Worm (Caenorhabditis elegans) whole organism, late embryonic: Measurements from ENCODE around the gene K05F1.14.

Source experiments
- C38D4.7 ChIP-seq: fragments of 200-800 bp; sonication (Bioruptor generic); optimal IDR thresholded peaks from 2 replicates; lab custom pipeline; 2018; ENCODE audit warnings: mild to moderate bottlenecking, missing genetic modification characterization, moderate library complexity, missing compliant biosample characterization
- K02D7.2 ChIP-seq: sonication (generic microtip); optimal IDR thresholded peaks from 2 replicates; lab custom pipeline; 2017; ENCODE audit warnings: mild to moderate bottlenecking, missing genetic modification characterization, missing compliant biosample characterization
- T23F11.4 ChIP-seq: fragments of 200-800 bp; sonication (Bioruptor generic); optimal IDR thresholded peaks from 2 replicates; lab custom pipeline; 2018; ENCODE audit warnings: mild to moderate bottlenecking, missing genetic modification characterization, missing compliant biosample characterization
- ahr-1 ChIP-seq: sonication (generic microtip); optimal IDR thresholded peaks from 2 replicates; lab custom pipeline; 2016; ENCODE audit warnings: missing genetic modification characterization, missing compliant biosample characterization
- ama-1 ChIP-seq: fragments of 150-350 bp; optimal IDR thresholded peaks from 2 replicates; lab custom pipeline; 2014
- ceh-30 ChIP-seq: fragments of 150-350 bp; optimal IDR thresholded peaks from 2 replicates; lab custom pipeline; 2014; ENCODE audit warnings: missing biosample characterization, missing genetic modification characterization
- ceh-31 ChIP-seq: sonication (generic microtip); optimal IDR thresholded peaks from 2 replicates; lab custom pipeline; 2016; ENCODE audit warnings: missing genetic modification characterization, missing compliant biosample characterization
- ceh-34 ChIP-seq: sonication (generic microtip); optimal IDR thresholded peaks from 2 replicates; lab custom pipeline; 2016; ENCODE audit warnings: mild to moderate bottlenecking, missing genetic modification characterization, missing compliant biosample characterization
- ceh-45 ChIP-seq: fragments of 200-800 bp; sonication (Bioruptor generic); IDR thresholded peaks from 2 replicates; pipeline ENCODE4 v1.3.6; 2022; ENCODE audit warnings: missing genetic modification reagents, missing genetic modification characterization, missing compliant biosample characterization
- che-1 ChIP-seq: sonication (generic microtip); optimal IDR thresholded peaks from 2 replicates; lab custom pipeline; 2016; ENCODE audit warnings: mild to moderate bottlenecking, missing genetic modification characterization, missing compliant biosample characterization
- dmd-4 ChIP-seq: sonication (generic microtip); optimal IDR thresholded peaks from 2 replicates; lab custom pipeline; 2016; ENCODE audit warnings: borderline replicate concordance, missing genetic modification characterization, missing compliant biosample characterization
- ets-4 ChIP-seq: sonication (generic microtip); optimal IDR thresholded peaks from 2 replicates; lab custom pipeline; 2016; ENCODE audit warnings: missing genetic modification characterization, missing compliant biosample characterization
- eyg-1 ChIP-seq: sonication (generic microtip); optimal IDR thresholded peaks from 2 replicates; lab custom pipeline; 2016; ENCODE audit warnings: missing genotype, missing genetic modification characterization, missing compliant biosample characterization
- fax-1 ChIP-seq: sonication (generic microtip); optimal IDR thresholded peaks from 2 replicates; lab custom pipeline; 2016; ENCODE audit warnings: missing genotype, missing genetic modification characterization, missing compliant biosample characterization
- hlh-13 ChIP-seq: fragments of 200-800 bp; sonication (Bioruptor generic); optimal IDR thresholded peaks from 2 replicates; lab custom pipeline; 2018; ENCODE audit warnings: mild to moderate bottlenecking, missing genetic modification characterization, missing compliant biosample characterization
- hlh-15 ChIP-seq: sonication (generic microtip); optimal IDR thresholded peaks from 2 replicates; lab custom pipeline; 2016; ENCODE audit warnings: missing genetic modification characterization, missing compliant biosample characterization
- hlh-30 ChIP-seq: sonication (generic microtip); optimal IDR thresholded peaks from 2 replicates; lab custom pipeline; 2017; ENCODE audit warnings: antibody characterized with exemption, missing genetic modification characterization, missing compliant biosample characterization; ENCODE audit not compliant: insufficient read depth
- lim-6 ChIP-seq: sonication (generic microtip); optimal IDR thresholded peaks from 2 replicates; lab custom pipeline; 2016; ENCODE audit warnings: missing genetic modification characterization, missing compliant biosample characterization
- lin-11 ChIP-seq: fragments of 200-800 bp; sonication (Bioruptor generic); optimal IDR thresholded peaks from 2 replicates; lab custom pipeline; 2018; ENCODE audit warnings: mild to moderate bottlenecking, missing genetic modification characterization, missing compliant biosample characterization
- madf-2 ChIP-seq: sonication (generic microtip); optimal IDR thresholded peaks from 2 replicates; lab custom pipeline; 2017; ENCODE audit warnings: missing genetic modification characterization, missing compliant biosample characterization
- mec-3 ChIP-seq: sonication (generic microtip); optimal IDR thresholded peaks from 2 replicates; lab custom pipeline; 2016; ENCODE audit warnings: borderline replicate concordance, missing genetic modification characterization, missing compliant biosample characterization
- nhr-11 ChIP-seq: fragments of 150-350 bp; optimal IDR thresholded peaks from 2 replicates; lab custom pipeline; 2014; ENCODE audit warnings: missing biosample characterization, missing genetic modification characterization
- nhr-232 ChIP-seq: sonication (generic microtip); optimal IDR thresholded peaks from 2 replicates; lab custom pipeline; 2016; ENCODE audit warnings: missing genetic modification characterization, missing compliant biosample characterization
- odd-2 ChIP-seq: sonication (generic microtip); optimal IDR thresholded peaks from 2 replicates; lab custom pipeline; 2017; ENCODE audit warnings: antibody characterized with exemption, mild to moderate bottlenecking, missing genetic modification characterization, missing compliant biosample characterization
- pat-9 ChIP-seq: fragments of 200-800 bp; sonication (Bioruptor generic); optimal IDR thresholded peaks from 2 replicates; lab custom pipeline; 2018; ENCODE audit warnings: mild to moderate bottlenecking, missing genetic modification characterization, moderate library complexity, missing compliant biosample characterization
- pax-1 ChIP-seq: fragments of 150-350 bp; optimal IDR thresholded peaks from 2 replicates; lab custom pipeline; 2014; ENCODE audit warnings: missing biosample characterization, missing genetic modification characterization
- pros-1 ChIP-seq: fragments of 150-350 bp; optimal IDR thresholded peaks from 2 replicates; lab custom pipeline; 2014; ENCODE audit warnings: missing biosample characterization, missing genetic modification reagents, missing genetic modification characterization
- ref-2 ChIP-seq: sonication (generic microtip); optimal IDR thresholded peaks from 2 replicates; lab custom pipeline; 2016; ENCODE audit warnings: missing genetic modification characterization, missing compliant biosample characterization
- sdc-2 ChIP-seq: sonication (generic microtip); optimal IDR thresholded peaks from 2 replicates; lab custom pipeline; 2016; ENCODE audit warnings: missing genotype, missing genetic modification characterization, missing compliant biosample characterization
- sox-2 ChIP-seq: fragments of 200-800 bp; sonication (Bioruptor generic); IDR thresholded peaks from 2 replicates; pipeline ENCODE4 v1.3.6; 2022; ENCODE audit warnings: missing genetic modification reagents, missing genetic modification characterization, missing compliant biosample characterization
- sox-4 ChIP-seq: sonication (generic microtip); optimal IDR thresholded peaks from 2 replicates; lab custom pipeline; 2017; ENCODE audit warnings: mild to moderate bottlenecking, missing genetic modification characterization, inconsistent platforms, missing compliant biosample characterization
- syd-9 ChIP-seq: sonication (generic microtip); optimal IDR thresholded peaks from 2 replicates; lab custom pipeline; 2016; ENCODE audit warnings: mild to moderate bottlenecking, missing genetic modification characterization, moderate library complexity, missing compliant biosample characterization
- tbx-2 ChIP-seq: sonication (generic microtip); optimal IDR thresholded peaks from 2 replicates; lab custom pipeline; 2016; ENCODE audit warnings: missing genetic modification characterization, missing compliant biosample characterization
- tbx-7 ChIP-seq: sonication (generic microtip); optimal IDR thresholded peaks from 2 replicates; lab custom pipeline; 2016; ENCODE audit warnings: missing genotype, missing genetic modification characterization, missing compliant biosample characterization
- ttx-3 ChIP-seq: sonication (generic microtip); optimal IDR thresholded peaks from 2 replicates; lab custom pipeline; 2016; ENCODE audit warnings: missing genetic modification reagents, missing genetic modification characterization, missing compliant biosample characterization
- unc-3 ChIP-seq, 2 experiments: fragments of 200-800 bp in 1 of 2; sonication (Bioruptor generic) in 1 of 2; sonication (generic microtip) in 1 of 2; conservative IDR thresholded peaks in 1 of 2; optimal IDR thresholded peaks in 1 of 2; 2 replicates each; pipeline versions ENCODE4 v1.3.6 to Lab custom; 2016 to 2022; ENCODE audit warnings: missing compliant biosample characterization in 2 of 2, missing genetic modification characterization in 2 of 2, missing genetic modification reagents in 1 of 2
- unc-42 ChIP-seq: sonication (generic microtip); optimal IDR thresholded peaks from 2 replicates; lab custom pipeline; 2016; ENCODE audit warnings: missing genotype, missing genetic modification characterization, missing compliant biosample characterization
- unc-55 ChIP-seq: sonication (generic microtip); optimal IDR thresholded peaks from 2 replicates; lab custom pipeline; 2017; ENCODE audit warnings: missing biosample characterization, missing genetic modification reagents, missing genetic modification characterization
- unc-86 ChIP-seq: sonication (generic microtip); optimal IDR thresholded peaks from 2 replicates; lab custom pipeline; 2016; ENCODE audit warnings: missing genetic modification characterization, missing compliant biosample characterization
- zip-5 ChIP-seq: sonication (generic microtip); optimal IDR thresholded peaks from 2 replicates; lab custom pipeline; 2016; ENCODE audit warnings: missing genetic modification characterization, missing compliant biosample characterization
- ztf-16 ChIP-seq: sonication (generic microtip); optimal IDR thresholded peaks from 2 replicates; lab custom pipeline; 2017; ENCODE audit warnings: missing genetic modification characterization, missing compliant biosample characterization

The K05F1.14 gene

ce11 chrII:5794195-5794594 lies 1.8 kb upstream of the K05F1.14 start, which contains the start of gene acdh-8:
Gene acdh-8, plus strand, starts transcription at chrII:5794495.
- TF ChIP-seq ceh-30 (tag; lab: Kevin White, UChicago) = no peak
- no peak for TF ChIP-seq hlh-13
- no peak for TF ChIP-seq nhr-11
- no peak for TF ChIP-seq unc-3 (GFP tag; conservative IDR thresholded peaks at IDR 0.05; lab: Robert Waterston, UW)
- TF ChIP-seq unc-3 (tag; optimal IDR thresholded peaks at IDR 0.05; lab: Kevin White, UChicago) = no peak
- no peak for TF ChIP-seq pat-9 (tag; lab: Kevin White, UChicago)
- no peak for TF ChIP-seq ama-1
- TF ChIP-seq lim-6 (tag; lab: Kevin White, UChicago) = no peak
- TF ChIP-seq che-1 (tag; lab: Kevin White, UChicago) = no peak
- no peak for TF ChIP-seq mec-3 (tag; lab: Kevin White, UChicago)

DNA sequence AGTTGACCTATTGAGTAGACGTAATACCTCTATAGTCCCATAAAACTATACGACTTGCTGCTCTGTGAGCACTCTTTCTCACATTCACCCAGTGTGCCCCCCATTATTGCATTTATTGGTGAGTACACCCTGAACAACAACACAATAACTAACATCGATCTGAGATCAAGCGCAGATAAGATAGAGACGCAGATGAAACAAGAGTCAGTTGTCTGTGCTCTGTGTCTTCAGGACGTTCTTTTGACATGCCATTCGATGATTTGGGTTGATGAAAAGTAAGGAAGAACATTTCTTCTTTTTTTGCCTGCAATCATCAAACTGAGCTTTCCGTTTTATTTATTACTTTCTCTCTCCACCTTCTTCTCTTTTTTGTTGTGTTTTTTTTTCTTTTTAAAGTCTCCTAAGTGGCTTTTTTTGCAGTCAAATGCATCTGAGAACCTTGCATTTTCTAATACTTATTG lies 2.0 kb downstream of the K05F1.14 start, which contains the start of gene lect-2:
Gene lect-2 (plus strand): TSS at position 411 of the 461 bp plus-strand sequence.
- TF ChIP-seq unc-55 (GFP tag; lab: Kevin White, UChicago) = peak; percentile 35
- TF ChIP-seq fax-1 (tag; lab: Kevin White, UChicago) = no peak
- TF ChIP-seq, all 69 proteins: peak for 1

- no peak for TF ChIP-seq C38D4.7 (GFP tag; lab: Kevin White, UChicago)
These were observed 3.6 kb downstream of the K05F1.14 start, which contains the start of gene K05F1.13 for ce11 chrII:5788815-5789214. Gene K05F1.13, plus strand, starts transcription at chrII:5789115.

ce11 chrII:5785504-5785903 lies 6.9 kb downstream of the K05F1.14 start:
- TF ChIP-seq ceh-31 (tag; lab: Kevin White, UChicago) (no peak), pros-1 (tag; lab: Kevin White, UChicago) (no peak), ref-2 (tag; lab: Kevin White, UChicago) (no peak)

DNA sequence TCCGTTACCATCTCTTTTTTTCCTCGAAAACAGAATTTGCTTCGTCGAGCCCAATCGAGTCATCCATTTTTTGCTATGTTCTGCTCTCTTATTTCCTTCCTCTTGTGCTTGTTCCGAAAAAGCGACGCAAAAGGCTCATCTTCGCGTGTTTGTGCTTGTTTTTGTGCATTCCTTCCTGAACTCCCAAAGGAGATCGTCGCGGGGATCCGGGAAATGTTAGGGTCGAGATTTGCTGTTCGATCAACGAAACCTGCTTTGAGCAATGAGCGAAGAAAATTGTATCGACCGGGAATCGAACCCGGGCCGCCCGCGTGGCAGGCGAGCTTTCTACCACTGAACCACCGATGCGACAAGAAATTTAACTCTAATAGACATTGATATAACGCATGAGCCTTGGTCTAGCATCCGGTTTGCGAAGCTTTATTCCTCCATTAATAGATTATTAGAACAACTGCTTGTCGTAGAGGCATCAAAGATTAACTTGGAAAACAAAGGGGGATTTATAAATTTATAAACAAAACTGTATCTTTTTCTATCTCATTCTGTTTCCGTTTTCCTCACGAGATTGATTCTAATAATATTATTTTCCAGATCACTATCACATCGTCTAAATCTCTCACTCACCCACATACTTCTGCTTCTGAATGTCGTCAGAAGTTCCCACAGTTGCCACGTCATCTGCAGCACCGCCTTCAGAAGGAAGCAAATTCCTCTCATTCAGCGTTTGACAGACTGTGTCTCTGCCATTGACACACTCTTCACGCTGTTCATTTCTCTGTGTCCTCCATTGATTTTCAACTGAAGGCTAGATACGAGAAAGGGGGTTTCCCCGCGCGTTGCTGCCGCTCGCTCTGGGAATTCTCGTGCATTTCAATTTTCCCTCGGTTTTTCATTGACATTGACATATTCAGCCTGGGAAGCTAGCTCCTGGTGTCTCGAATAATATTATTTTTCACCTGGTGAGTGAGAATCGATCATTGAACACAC lies 10.2 kb downstream of the K05F1.14 start, which contains the start of gene K05F1.6:
Gene K05F1.6 (plus strand): TSS at position 586 of the 987 bp plus-strand sequence.
- TF ChIP-seq unc-42 (tag; lab: Kevin White, UChicago) = no peak
- TF ChIP-seq zip-5 (tag; lab: Kevin White, UChicago) = no peak
- TF ChIP-seq ama-1 = no peak
- TF ChIP-seq eyg-1 (tag; lab: Kevin White, UChicago) = no peak
- TF ChIP-seq sdc-2 (tag; lab: Kevin White, UChicago) = peak; percentile 41
- peak; percentile 29 for TF ChIP-seq lin-11 (tag; lab: Kevin White, UChicago)
- TF ChIP-seq ztf-16 (tag; lab: Kevin White, UChicago) = peak; percentile 86
- no peak for TF ChIP-seq madf-2
- peak; percentile 77 for TF ChIP-seq K02D7.2 (tag; lab: Kevin White, UChicago)
- no peak for TF ChIP-seq sox-2 (GFP tag; lab: Robert Waterston, UW)
- TF ChIP-seq hlh-30 (tag; lab: Kevin White, UChicago) = no peak
- TF ChIP-seq hlh-15 (tag; lab: Kevin White, UChicago) = peak; percentile 17
- peak; percentile 41 for TF ChIP-seq ref-2 (tag; lab: Kevin White, UChicago)
- peak; percentile 6 for TF ChIP-seq ets-4 (tag; lab: Kevin White, UChicago)
- no peak for TF ChIP-seq ceh-30 (tag; lab: Kevin White, UChicago)
- peak; percentile 28 for TF ChIP-seq ceh-34 (tag; lab: Kevin White, UChicago)
- no peak for TF ChIP-seq ahr-1
- TF ChIP-seq ceh-45 = peak; percentile 65; the same call in 1 of the 2 replicates
- peak; percentile 49 for TF ChIP-seq nhr-232
- TF ChIP-seq sox-4 (tag; lab: Kevin White, UChicago) = peak; percentile 67
- TF ChIP-seq syd-9 (tag; lab: Kevin White, UChicago) = no peak
- TF ChIP-seq T23F11.4 (GFP tag; lab: Kevin White, UChicago) = peak; percentile 66
- TF ChIP-seq lim-6 (tag; lab: Kevin White, UChicago) = no peak
- TF ChIP-seq dmd-4 (tag; lab: Kevin White, UChicago) = peak; percentile 55
- no peak for TF ChIP-seq pax-1 (tag; lab: Kevin White, UChicago)
- peak; percentile 60 for TF ChIP-seq tbx-2 (tag; lab: Kevin White, UChicago)
- no peak for TF ChIP-seq unc-86
- no peak for TF ChIP-seq tbx-7 (tag; lab: Kevin White, UChicago)
- peak; percentile 2 for TF ChIP-seq odd-2 (tag; lab: Kevin White, UChicago)
- TF ChIP-seq ttx-3 (tag; lab: Kevin White, UChicago) = peak; percentile 38
